Fruit fly (Drosophila melanogaster): Measurements from ENCODE around the gene GluRS-m.

The GluRS-m gene

dm6 chr3L:16408609-16409439 is 8.2 kb downstream of the GluRS-m start (continued):
- TF ChIP-seq Pdp1 (GFP tag; optimal IDR thresholded peaks at IDR 0.05) (peak; percentile 4 to 48), CG10209 (GFP tag; optimal IDR thresholded peaks at IDR 0.05) (peak; percentile 73), CG15479 (GFP tag; optimal IDR thresholded peaks at IDR 0.05) (peak; percentile 89), lov (optimal IDR thresholded peaks at IDR 0.05) (no peak), lov (GFP tag; IDR thresholded peaks at IDR 0.05) (0 out of 3 replicates have a peak, but pooled peaks have one; percentile 61), ac (GFP tag; optimal IDR thresholded peaks at IDR 0.05) (peak; percentile 91), sisA (GFP tag; IDR thresholded peaks at IDR 0.05) (no peak), CG8944 (GFP tag; optimal IDR thresholded peaks at IDR 0.05) (peak; percentile 61), NFAT (GFP tag; IDR thresholded peaks at IDR 0.05) (no peak), salm (tag; optimal IDR thresholded peaks at IDR 0.05) (no peak), Camta (GFP tag; optimal IDR thresholded peaks at IDR 0.05) (peak; percentile 41), CG11504 (tag; optimal IDR thresholded peaks at IDR 0.05) (peak; percentile 2), CG3065 (GFP tag; optimal IDR thresholded peaks at IDR 0.05) (no peak), YL-1 (GFP tag; optimal IDR thresholded peaks at IDR 0.05) (peak; percentile 32), CG6813 (GFP tag; optimal IDR thresholded peaks at IDR 0.05) (peak; percentile 70), CrebB (tag; optimal IDR thresholded peaks at IDR 0.05) (peak; percentile 34), Rx (GFP tag; IDR thresholded peaks at IDR 0.05) (no peak), btn (GFP tag; optimal IDR thresholded peaks at IDR 0.05) (peak; percentile 51), CG6654 (GFP tag; optimal IDR thresholded peaks at IDR 0.05) (no peak), CG17385 (GFP tag; optimal IDR thresholded peaks at IDR 0.05) (peak; percentile 88), nom (GFP tag; optimal IDR thresholded peaks at IDR 0.05) (peak; percentile 57), pros (GFP tag; optimal IDR thresholded peaks at IDR 0.05) (peak; percentile 83), gcm (GFP tag; optimal IDR thresholded peaks at IDR 0.05) (peak; percentile 59), HLHmδ (GFP tag; optimal IDR thresholded peaks at IDR 0.05) (peak; percentile 78), jigr1 (GFP tag; IDR thresholded peaks at IDR 0.05) (no peak), CG14710 (tag; optimal IDR thresholded peaks at IDR 0.05) (peak; percentile 89), trh (GFP tag; optimal IDR thresholded peaks at IDR 0.05) (no peak), CG4617 (GFP tag; optimal IDR thresholded peaks at IDR 0.05; ENCODE audit: borderline replicate concordance) (no peak), CHES-1-like (GFP tag; optimal IDR thresholded peaks at IDR 0.05) (peak; percentile 35), CG6254 (GFP tag; optimal IDR thresholded peaks at IDR 0.05) (peak; percentile 70), tin (GFP tag; optimal IDR thresholded peaks at IDR 0.05) (peak; percentile 2), repo (GFP tag; optimal IDR thresholded peaks at IDR 0.05) (peak; percentile 19), Hsf (GFP tag; optimal IDR thresholded peaks at IDR 0.05) (no peak), ken (GFP tag; IDR thresholded peaks at IDR 0.05) (0 out of 3 replicates have a peak, but pooled peaks have one; percentile 33), CG10543 (GFP tag; optimal IDR thresholded peaks at IDR 0.05) (peak; percentile 40), pb (GFP tag; optimal IDR thresholded peaks at IDR 0.05) (no peak), CG14014 (GFP tag; IDR thresholded peaks at IDR 0.05) (no peak), CG2120 (GFP tag; optimal IDR thresholded peaks at IDR 0.05) (no peak), emc (GFP tag; optimal IDR thresholded peaks at IDR 0.05) (no peak), Hr3 (GFP tag; optimal IDR thresholded peaks at IDR 0.05) (peak; percentile 9), dmrt99B (tag; optimal IDR thresholded peaks at IDR 0.05) (peak; percentile 0), CG7963 (GFP tag; IDR thresholded peaks at IDR 0.05; ENCODE audit: partially characterized antibody) (no peak), tgo (GFP tag; IDR thresholded peaks at IDR 0.05) (no peak), CG12155 (GFP tag; optimal IDR thresholded peaks at IDR 0.05) (no peak), CG18599 (GFP tag; optimal IDR thresholded peaks at IDR 0.05) (no peak), CG11456 (GFP tag; IDR thresholded peaks at IDR 0.05) (no peak), CG5245 (GFP tag; optimal IDR thresholded peaks at IDR 0.05) (peak; percentile 32), dan (GFP tag; IDR thresholded peaks at IDR 0.05) (no peak), gsb-n (tag; optimal IDR thresholded peaks at IDR 0.05) (peak; percentile 60)

All from whole organism, embryonic.